Fruit fly (Drosophila melanogaster) whole organism, wandering third instar larva: Measurements from ENCODE around the gene CG14629.

Experiments
- CrebA ChIP-seq: fragments of 200-800 bp; sonication (Bioruptor generic); optimal IDR thresholded peaks from 2 replicates; lab custom pipeline; 2016; ENCODE audit warnings: missing biosample characterization, mild to moderate bottlenecking, missing genetic modification characterization, borderline replicate concordance
- Dfd ChIP-seq: fragments of >200 bp; optimal IDR thresholded peaks from 2 replicates; lab custom pipeline; 2017; ENCODE audit warnings: missing biosample characterization, missing genetic modification characterization
- Dif ChIP-seq: fragments of 200-275, 200-300 bp; sonication (Bioruptor generic); optimal IDR thresholded peaks from 2 replicates; lab custom pipeline; 2018; ENCODE audit warnings: missing biosample characterization, missing genetic modification characterization; ENCODE audit not compliant: partially characterized antibody
- GATAd ChIP-seq: sonication (Bioruptor generic); optimal IDR thresholded peaks from 2 replicates; lab custom pipeline; 2016; ENCODE audit warnings: missing biosample characterization, missing genetic modification characterization
- Hnf4 ChIP-seq: fragments of 200-800 bp; sonication (Bioruptor generic); optimal IDR thresholded peaks from 2 replicates; lab custom pipeline; 2016; ENCODE audit warnings: missing biosample characterization, mild to moderate bottlenecking, missing genetic modification characterization
- Hr83 ChIP-seq: fragments of 200-300 bp; sonication (Bioruptor generic); optimal IDR thresholded peaks from 2 replicates; lab custom pipeline; 2016; ENCODE audit warnings: missing biosample characterization, mild to moderate bottlenecking, missing genetic modification characterization, moderate library complexity; ENCODE audit not compliant: poor library complexity, severe bottlenecking
- Myc ChIP-seq: fragments of >200 bp; optimal IDR thresholded peaks from 2 replicates; lab custom pipeline; 2017
- N ChIP-seq: fragments of >200 bp; optimal IDR thresholded peaks from 2 replicates; lab custom pipeline; 2018; ENCODE audit warnings: missing biosample characterization, missing external identifiers, missing genetic modification characterization
- Rel ChIP-seq, 2 experiments: fragments of 200-800 bp; sonication (Bioruptor generic) in 1 of 2; optimal IDR thresholded peaks; 2 replicates in 1 of 2; 3 replicates in 1 of 2; lab custom pipeline; 2016 to 2019; ENCODE audit warnings: mild to moderate bottlenecking in 2 of 2, missing biosample characterization in 2 of 2, missing genetic modification characterization in 2 of 2, moderate library complexity in 1 of 2
- Sp1 ChIP-seq: fragments of 200-800 bp; sonication (Bioruptor generic); optimal IDR thresholded peaks from 3 replicates; lab custom pipeline; 2019; ENCODE audit warnings: missing biosample characterization, mild to moderate bottlenecking, missing genetic modification characterization, moderate library complexity
- Vsx2 ChIP-seq: fragments of 200-300, 225-300 bp; sonication (Bioruptor generic); optimal IDR thresholded peaks from 2 replicates; lab custom pipeline; 2018; ENCODE audit warnings: missing biosample characterization, missing genetic modification characterization; ENCODE audit not compliant: partially characterized antibody
- br ChIP-seq: fragments of 200-800 bp; sonication (Bioruptor generic); optimal IDR thresholded peaks from 2 replicates; lab custom pipeline; 2016; ENCODE audit warnings: missing biosample characterization, missing genetic modification characterization
- brk ChIP-seq: fragments of 200-800 bp; sonication (Bioruptor generic); optimal IDR thresholded peaks from 2 replicates; lab custom pipeline; 2016; ENCODE audit warnings: missing biosample characterization, mild to moderate bottlenecking, missing genetic modification characterization
- dl ChIP-seq, 2 experiments: fragments of 175-275, 200-275 bp in 1 of 2; fragments of 200-275 bp in 1 of 2; sonication (Bioruptor generic); optimal IDR thresholded peaks; lab custom pipeline; 2018; ENCODE audit warnings: mild to moderate bottlenecking in 2 of 2, missing biosample characterization in 2 of 2, missing genetic modification characterization in 2 of 2, moderate library complexity in 2 of 2; ENCODE audit not compliant: partially characterized antibody in 2 of 2, insufficient read depth in 1 of 2
- dmrt93B ChIP-seq: fragments of 200-800 bp; sonication (Bioruptor generic); optimal IDR thresholded peaks from 2 replicates; lab custom pipeline; 2018; ENCODE audit warnings: missing biosample characterization, mild to moderate bottlenecking, missing genetic modification characterization
- foxo ChIP-seq, 2 experiments: fragments of 200-800 bp; sonication (Bioruptor generic); optimal IDR thresholded peaks; 2 replicates in 1 of 2; 3 replicates in 1 of 2; lab custom pipeline; 2016 to 2017; ENCODE audit warnings: missing biosample characterization in 2 of 2, missing genetic modification characterization in 2 of 2
- fru ChIP-seq: fragments of 200-800 bp; sonication (Bioruptor generic); optimal IDR thresholded peaks from 3 replicates; lab custom pipeline; 2016; ENCODE audit warnings: missing biosample characterization, mild to moderate bottlenecking, missing genetic modification characterization
- h ChIP-seq: fragments of 200-800 bp; sonication (Bioruptor generic); optimal IDR thresholded peaks from 3 replicates; lab custom pipeline; 2016; ENCODE audit warnings: missing biosample characterization, mild to moderate bottlenecking, missing genetic modification characterization
- lola ChIP-seq: fragments of >200 bp; optimal IDR thresholded peaks from 2 replicates; lab custom pipeline; 2017; ENCODE audit warnings: missing biosample characterization, missing genetic modification characterization
- rgr ChIP-seq: fragments of 200-800 bp; sonication (Bioruptor generic); optimal IDR thresholded peaks from 3 replicates; lab custom pipeline; 2016; ENCODE audit warnings: missing biosample characterization, mild to moderate bottlenecking, missing genetic modification characterization
- sv ChIP-seq: fragments of 200-800 bp; sonication (Bioruptor generic); optimal IDR thresholded peaks from 3 replicates; lab custom pipeline; 2016; ENCODE audit warnings: missing biosample characterization, missing genetic modification characterization
- tai ChIP-seq: sonication (Bioruptor generic); optimal IDR thresholded peaks from 2 replicates; lab custom pipeline; 2016; ENCODE audit warnings: missing biosample characterization, missing genetic modification characterization
- usp ChIP-seq: fragments of >200 bp; optimal IDR thresholded peaks from 2 replicates; lab custom pipeline; 2017; ENCODE audit warnings: missing biosample characterization, missing genetic modification characterization
- woc ChIP-seq: sonication (Bioruptor generic); optimal IDR thresholded peaks from 2 replicates; lab custom pipeline; 2016; ENCODE audit warnings: missing biosample characterization, mild to moderate bottlenecking, missing genetic modification characterization

Gene CG14629

DNA sequence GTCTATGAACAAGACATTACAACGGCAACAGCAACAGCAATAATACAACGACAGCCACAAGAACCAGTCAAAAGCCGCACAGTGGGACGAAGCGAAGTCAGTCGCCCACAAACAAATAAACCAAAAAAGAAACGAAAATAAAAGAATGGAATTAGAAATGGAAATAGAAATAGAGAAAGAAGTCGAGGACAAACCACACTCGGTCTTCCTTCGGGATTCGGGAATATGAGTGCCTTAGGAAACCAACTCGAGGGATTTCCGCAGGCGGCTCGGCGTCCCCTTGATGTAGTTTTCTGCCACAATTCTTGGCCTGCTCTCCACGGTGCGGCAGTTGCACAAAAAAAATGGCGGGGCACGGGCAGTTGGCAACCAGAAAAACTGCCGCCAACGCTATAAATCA lies 39.1 kb downstream of the CG14629 start:
- no peak for TF ChIP-seq Hr83 (GFP tag; lab: Kevin White, UChicago)
- TF ChIP-seq dl (GFP tag; optimal IDR thresholded peaks at IDR 0.05; lab: Kevin White, UChicago; ENCODE audit: insufficient read depth in 1 of 2, partially characterized antibody in 2 of 2) = no peak
- TF ChIP-seq woc (GFP tag; lab: Kevin White, UChicago) = peak; percentile 19
- TF ChIP-seq N = no peak
- TF ChIP-seq Rel (GFP tag; optimal IDR thresholded peaks at IDR 0.05; lab: Kevin White, UChicago) = no peak
- no peak for TF ChIP-seq Rel (tag; optimal IDR thresholded peaks at IDR 0.05; lab: Kevin White, UChicago)
- no peak for TF ChIP-seq GATAd (GFP tag; lab: Kevin White, UChicago)

dm6 chrX:1094364-1094763 lies 43.0 kb downstream of the CG14629 start:
- TF ChIP-seq Dfd (GFP tag; lab: Kevin White, UChicago) (no peak), Rel (GFP tag; optimal IDR thresholded peaks at IDR 0.05; lab: Kevin White, UChicago) (no peak), Rel (tag; optimal IDR thresholded peaks at IDR 0.05; lab: Kevin White, UChicago) (no peak), Sp1 (GFP tag; lab: Kevin White, UChicago) (no peak), CrebA (GFP tag; lab: Kevin White, UChicago) (no peak), Myc (no peak), sv (no peak), dmrt93B (no peak), Vsx2 (GFP tag; lab: Kevin White, UChicago) (no peak), dl (GFP tag; optimal IDR thresholded peaks at IDR 0.05; lab: Kevin White, UChicago; ENCODE audit: insufficient read depth in 1 of 2, partially characterized antibody in 2 of 2) (no peak), woc (GFP tag; lab: Kevin White, UChicago) (no peak), h (GFP tag; lab: Kevin White, UChicago) (no peak), rgr (GFP tag; lab: Kevin White, UChicago) (no peak), lola (GFP tag; lab: Kevin White, UChicago) (no peak), Dif (GFP tag; lab: Kevin White, UChicago) (no peak), br (GFP tag; lab: Kevin White, UChicago) (no peak), Hnf4 (GFP tag; lab: Kevin White, UChicago) (no peak), fru (GFP tag; lab: Kevin White, UChicago) (no peak), usp (GFP tag; lab: Kevin White, UChicago) (no peak), GATAd (GFP tag; lab: Kevin White, UChicago) (no peak)

DNA sequence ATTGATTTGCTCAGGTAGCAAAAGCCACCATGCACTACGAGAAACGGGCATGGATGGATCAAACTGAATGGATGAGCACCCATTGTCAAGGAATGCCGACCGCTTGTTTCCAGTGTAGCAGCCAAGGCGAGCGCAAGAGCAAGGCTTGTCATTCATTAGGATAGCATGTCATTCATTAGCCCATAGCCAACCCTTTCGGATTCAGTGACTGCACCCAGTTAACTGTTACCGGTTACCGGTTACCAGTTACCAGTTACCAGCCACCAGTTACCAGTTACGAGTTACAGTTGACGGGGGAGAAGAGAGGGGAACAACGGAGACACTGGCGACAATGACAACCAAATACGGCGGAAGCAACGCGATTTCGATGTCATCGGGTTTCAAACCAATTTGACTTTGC lies 48.3 kb downstream of the CG14629 start:
- TF ChIP-seq usp (GFP tag; lab: Kevin White, UChicago) (no peak), woc (GFP tag; lab: Kevin White, UChicago) (no peak), foxo (GFP tag; optimal IDR thresholded peaks at IDR 0.05; lab: Kevin White, UChicago) (peak in 1 of 2 experiments; percentile 30), dl (GFP tag; optimal IDR thresholded peaks at IDR 0.05; lab: Kevin White, UChicago; ENCODE audit: insufficient read depth in 1 of 2, partially characterized antibody in 2 of 2) (no peak), Hr83 (GFP tag; lab: Kevin White, UChicago) (no peak), tai (GFP tag; lab: Kevin White, UChicago) (no peak), fru (GFP tag; lab: Kevin White, UChicago) (peak; percentile 12), brk (GFP tag; lab: Kevin White, UChicago) (no peak)
